Fruit fly (Drosophila melanogaster): ENCODE measurements around the gene gammaSnap2.

Gene gammaSnap2

DNA sequence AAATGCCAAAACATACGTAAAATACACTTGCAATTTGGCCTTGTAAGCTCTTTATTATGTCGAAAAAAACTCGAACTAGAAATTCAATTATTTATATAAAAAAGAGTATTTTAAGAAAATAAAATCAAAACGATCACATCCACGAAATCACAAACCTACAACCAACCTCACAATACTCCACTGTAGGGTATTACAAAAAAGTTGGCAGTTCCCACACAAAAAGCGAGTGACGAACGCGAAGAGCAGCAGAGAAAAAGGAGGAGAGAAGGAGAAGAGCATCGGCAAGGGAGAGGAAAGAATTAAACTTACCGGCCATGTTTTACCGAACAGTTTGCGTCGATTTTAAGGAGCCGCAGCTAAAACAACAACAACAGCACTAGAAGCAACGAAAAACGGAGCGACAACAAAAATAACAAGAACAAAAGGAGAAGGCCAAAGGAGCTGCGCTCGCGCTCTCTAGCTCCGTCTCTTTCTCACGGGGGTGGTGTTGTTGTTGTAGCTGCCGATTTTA is 11.8 kb upstream of the gammaSnap2 start (continued):
- TF ChIP-seq CG3847 (GFP tag; IDR thresholded peaks at IDR 0.05) (no peak), CG10959 (GFP tag; IDR thresholded peaks at IDR 0.05) (no peak), CG2712 (tag; optimal IDR thresholded peaks at IDR 0.05) (peak; percentile 20), BEAF-32 (GFP tag; optimal IDR thresholded peaks at IDR 0.05) (no peak), CG6683 (GFP tag; optimal IDR thresholded peaks at IDR 0.05) (no peak), caup (GFP tag; optimal IDR thresholded peaks at IDR 0.05; ENCODE audit: severe bottlenecking) (no peak), BtbVII (GFP tag; optimal IDR thresholded peaks at IDR 0.05) (no peak), CG8924 (tag; optimal IDR thresholded peaks at IDR 0.05) (peak; percentile 15), dysf (GFP tag; IDR thresholded peaks at IDR 0.05) (no peak), CG1024 (GFP tag; IDR thresholded peaks at IDR 0.05) (no peak), Mrtf (GFP tag; IDR thresholded peaks at IDR 0.05) (no peak), HLH3B (GFP tag; IDR thresholded peaks at IDR 0.05) (no peak), CG7928 (GFP tag; optimal IDR thresholded peaks at IDR 0.05) (no peak), tna (GFP tag; IDR thresholded peaks at IDR 0.05; ENCODE audit: partially characterized antibody) (no peak), rib (GFP tag; IDR thresholded peaks at IDR 0.05) (no peak), p53 (GFP tag; optimal IDR thresholded peaks at IDR 0.05) (no peak), Rfx (GFP tag; IDR thresholded peaks at IDR 0.05) (no peak), Hand (GFP tag; optimal IDR thresholded peaks at IDR 0.05) (no peak), Hmx (GFP tag; optimal IDR thresholded peaks at IDR 0.05) (no peak), CG7271 (tag; optimal IDR thresholded peaks at IDR 0.05) (no peak), Xrp1 (GFP tag; IDR thresholded peaks at IDR 0.05) (no peak), CG10147 (GFP tag; optimal IDR thresholded peaks at IDR 0.05) (no peak), jumu (GFP tag; optimal IDR thresholded peaks at IDR 0.05) (no peak), cas (GFP tag; IDR thresholded peaks at IDR 0.05) (no peak), knrl (GFP tag; IDR thresholded peaks at IDR 0.05; ENCODE audit: partially characterized antibody) (no peak), CG10431 (GFP tag; optimal IDR thresholded peaks at IDR 0.05) (no peak), h (optimal IDR thresholded peaks at IDR 0.05) (no peak), Deaf1 (tag; optimal IDR thresholded peaks at IDR 0.05) (peak; percentile 40), exex (tag; optimal IDR thresholded peaks at IDR 0.05) (no peak), CG2116 (GFP tag; optimal IDR thresholded peaks at IDR 0.05) (peak; percentile 15), CG1603 (tag; optimal IDR thresholded peaks at IDR 0.05) (no peak), unc-4 (GFP tag; IDR thresholded peaks at IDR 0.05; ENCODE audit: partially characterized antibody) (no peak), CG10274 (GFP tag; optimal IDR thresholded peaks at IDR 0.05) (peak; percentile 51), Sox100B (GFP tag; optimal IDR thresholded peaks at IDR 0.05) (no peak), NC2β (GFP tag; optimal IDR thresholded peaks at IDR 0.05) (no peak), tio (GFP tag; optimal IDR thresholded peaks at IDR 0.05) (no peak), Lpt (GFP tag; optimal IDR thresholded peaks at IDR 0.05) (no peak), trh (GFP tag; optimal IDR thresholded peaks at IDR 0.05) (no peak), mirr (GFP tag; optimal IDR thresholded peaks at IDR 0.05) (no peak), Fer3 (tag; optimal IDR thresholded peaks at IDR 0.05) (no peak), D (optimal IDR thresholded peaks at IDR 0.05) (no peak), D (GFP tag; optimal IDR thresholded peaks at IDR 0.05) (no peak), Dip3 (GFP tag; optimal IDR thresholded peaks at IDR 0.05) (no peak), z (GFP tag; IDR thresholded peaks at IDR 0.05) (no peak), CG9609 (GFP tag; optimal IDR thresholded peaks at IDR 0.05) (no peak), CG2678 (tag; optimal IDR thresholded peaks at IDR 0.05) (peak; percentile 36), CG30403 (GFP tag; optimal IDR thresholded peaks at IDR 0.05) (peak; percentile 30), mld (GFP tag; IDR thresholded peaks at IDR 0.05; ENCODE audit: partially characterized antibody) (no peak), CG6813 (GFP tag; optimal IDR thresholded peaks at IDR 0.05) (no peak), CG7963 (GFP tag; IDR thresholded peaks at IDR 0.05; ENCODE audit: partially characterized antibody) (no peak), CG31224 (GFP tag; IDR thresholded peaks at IDR 0.05) (no peak), nerfin-1 (tag; optimal IDR thresholded peaks at IDR 0.05) (no peak)

Data from whole organism, embryonic.